Fruit fly (Drosophila melanogaster) whole organism, embryonic: ENCODE measurements around the gene CG17598.
A peak's percentile ranks its signal among the peaks of the same experiment; 100 is the strongest.

Experiments
- Ada2b ChIP-seq: fragments of 200-800 bp; sonication (Bioruptor generic); IDR thresholded peaks from 2 replicates; pipeline ENCODE4 v1.3.6; 2022; ENCODE audit warnings: missing biosample characterization, missing genetic modification characterization
- BtbVII ChIP-seq: fragments of 200-800 bp; sonication (Bioruptor generic); optimal IDR thresholded peaks from 3 replicates; lab custom pipeline; 2017; ENCODE audit warnings: missing biosample characterization, mild to moderate bottlenecking, missing genetic modification characterization
- CG10267 ChIP-seq: fragments of 200-800 bp; sonication (Bioruptor generic); optimal IDR thresholded peaks from 2 replicates; lab custom pipeline; 2018; ENCODE audit warnings: missing biosample characterization, mild to moderate bottlenecking, missing genetic modification characterization, moderate library complexity
- CG12744 ChIP-seq: fragments of 200-800 bp; sonication (Bioruptor generic); optimal IDR thresholded peaks from 2 replicates; lab custom pipeline; 2016; ENCODE audit warnings: missing biosample characterization, missing genetic modification characterization
- CG15601 ChIP-seq: fragments of 200-800 bp; sonication (Bioruptor generic); optimal IDR thresholded peaks from 3 replicates; lab custom pipeline; 2019; ENCODE audit warnings: missing biosample characterization, mild to moderate bottlenecking, missing genetic modification characterization, moderate library complexity
- CG17912 ChIP-seq: fragments of 200-800 bp; sonication (Bioruptor generic); optimal IDR thresholded peaks from 2 replicates; lab custom pipeline; 2018; ENCODE audit warnings: missing biosample characterization, mild to moderate bottlenecking, missing genetic modification characterization
- CG2199 ChIP-seq: fragments of 200-800 bp; sonication (Bioruptor generic); IDR thresholded peaks from 3 replicates; pipeline ENCODE4 v1.3.6; 2022; ENCODE audit warnings: missing biosample characterization, missing genetic modification characterization
- CG30431 ChIP-seq: fragments of 200-800 bp; sonication (Bioruptor generic); optimal IDR thresholded peaks from 2 replicates; lab custom pipeline; 2017; ENCODE audit warnings: missing biosample characterization, missing genetic modification characterization
- CG4282 ChIP-seq: fragments of 200-800 bp; sonication (Bioruptor generic); optimal IDR thresholded peaks from 2 replicates; lab custom pipeline; 2016; ENCODE audit warnings: missing biosample characterization, missing genetic modification characterization
- CG43689 ChIP-seq: fragments of 200-800 bp; sonication (Bioruptor generic); IDR thresholded peaks from 2 replicates; pipeline ENCODE4 v1.3.6; 2022; ENCODE audit warnings: missing biosample characterization, missing genetic modification characterization
- CG5953 ChIP-seq: fragments of 200-800 bp; sonication (Bioruptor generic); IDR thresholded peaks from 2 replicates; pipeline ENCODE4 v1.3.6; 2022; ENCODE audit warnings: missing biosample characterization, missing genetic modification characterization
- CTCF ChIP-seq: fragments of 200-800 bp; sonication (Bioruptor generic); optimal IDR thresholded peaks from 2 replicates; lab custom pipeline; 2017; ENCODE audit warnings: missing biosample characterization, mild to moderate bottlenecking, missing genetic modification characterization, moderate library complexity
- CrebB ChIP-seq: fragments of 200-800 bp; sonication (Bioruptor generic); optimal IDR thresholded peaks from 3 replicates; lab custom pipeline; 2018; ENCODE audit warnings: missing biosample characterization, mild to moderate bottlenecking, missing genetic modification characterization
- Dip2 ChIP-seq: fragments of 200-800 bp; sonication (Bioruptor generic); IDR thresholded peaks from 2 replicates; pipeline ENCODE4 v1.3.6; 2022; ENCODE audit warnings: missing biosample characterization, missing genetic modification characterization
- Dll ChIP-seq: fragments of 200-800 bp; sonication (Bioruptor generic); IDR thresholded peaks from 4 replicates; pipeline ENCODE4 v1.3.6; 2022; ENCODE audit warnings: missing biosample characterization, missing genetic modification characterization; ENCODE audit not compliant: partially characterized antibody
- E2f1 ChIP-seq: fragments of 200-800 bp; sonication (Bioruptor generic); IDR thresholded peaks from 2 replicates; pipeline ENCODE4 v1.3.6; 2022; ENCODE audit warnings: missing biosample characterization, missing genetic modification characterization
- ERR ChIP-seq: fragments of 200-800 bp; sonication (Bioruptor generic); optimal IDR thresholded peaks from 2 replicates; lab custom pipeline; 2016; ENCODE audit warnings: missing biosample characterization, missing genetic modification characterization
- Ets65A ChIP-seq: fragments of 200-800 bp; sonication (Bioruptor generic); peaks from one replicate; lab custom pipeline; 2016; ENCODE audit warnings: missing biosample characterization, missing genetic modification characterization
- GATAe ChIP-seq: fragments of 200-800 bp; sonication (Bioruptor generic); conservative IDR thresholded peaks from 2 replicates; pipeline ENCODE4 v1.3.6; 2022; ENCODE audit warnings: missing biosample characterization, missing genetic modification characterization
- Hr39 ChIP-seq: fragments of >200 bp; optimal IDR thresholded peaks from 2 replicates; lab custom pipeline; 2017
- Med ChIP-seq: fragments of 200-800 bp; sonication (Bioruptor generic); peaks from one replicate; lab custom pipeline; 2016; ENCODE audit warnings: missing biosample characterization, missing genetic modification characterization, mild to moderate bottlenecking, inconsistent platforms, moderate library complexity
- Sin3A ChIP-seq: fragments of >200 bp; optimal IDR thresholded peaks from 2 replicates; lab custom pipeline; 2018
- Sry-δ ChIP-seq: fragments of 200-800 bp; sonication (Bioruptor generic); optimal IDR thresholded peaks from 2 replicates; lab custom pipeline; 2016; ENCODE audit warnings: missing biosample characterization, missing genetic modification characterization
- bab2 ChIP-seq: fragments of 200-800 bp; sonication (Bioruptor generic); optimal IDR thresholded peaks from 2 replicates; lab custom pipeline; 2016; ENCODE audit warnings: missing biosample characterization, missing genetic modification characterization
- caup ChIP-seq: fragments of 200-800 bp; sonication (Bioruptor generic); optimal IDR thresholded peaks from 3 replicates; lab custom pipeline; 2017; ENCODE audit warnings: missing biosample characterization, mild to moderate bottlenecking, missing genetic modification characterization, moderate library complexity; ENCODE audit not compliant: severe bottlenecking
- chm ChIP-seq: fragments of 200-800 bp; sonication (Bioruptor generic); IDR thresholded peaks from 2 replicates; pipeline ENCODE4 v1.3.6; 2022; ENCODE audit warnings: missing biosample characterization, missing genetic modification characterization
- ems ChIP-seq: fragments of 200-800 bp; sonication (Bioruptor generic); optimal IDR thresholded peaks from 3 replicates; lab custom pipeline; 2016; ENCODE audit warnings: missing biosample characterization, missing genetic modification characterization
- fu2 ChIP-seq: fragments of 200-800 bp; sonication (Bioruptor generic); optimal IDR thresholded peaks from 2 replicates; lab custom pipeline; 2016; ENCODE audit warnings: missing biosample characterization, missing genetic modification characterization
- gfzf ChIP-seq: fragments of 200-800 bp; sonication (Bioruptor generic); optimal IDR thresholded peaks from 2 replicates; lab custom pipeline; 2016; ENCODE audit warnings: missing biosample characterization, mild to moderate bottlenecking, missing genetic modification characterization, moderate library complexity
- grn ChIP-seq: fragments of 200-800 bp; sonication (Bioruptor generic); optimal IDR thresholded peaks from 3 replicates; lab custom pipeline; 2017; ENCODE audit warnings: missing biosample characterization, missing genetic modification characterization
- hth ChIP-seq: fragments of >200 bp; optimal IDR thresholded peaks from 2 replicates; lab custom pipeline; 2017; ENCODE audit warnings: inconsistent platforms
- kah ChIP-seq: fragments of 200-800 bp; sonication (Bioruptor generic); optimal IDR thresholded peaks from 2 replicates; lab custom pipeline; 2018; ENCODE audit warnings: missing biosample characterization, mild to moderate bottlenecking, missing genetic modification characterization
- knrl ChIP-seq: fragments of 200-800 bp; sonication (Bioruptor generic); IDR thresholded peaks from 3 replicates; pipeline ENCODE4 v1.3.6; 2022; ENCODE audit warnings: missing biosample characterization, missing genetic modification characterization; ENCODE audit not compliant: partially characterized antibody
- onecut ChIP-seq: fragments of 200-800 bp; sonication (Bioruptor generic); IDR thresholded peaks from 2 replicates; pipeline ENCODE4 v1.3.6; 2022; ENCODE audit warnings: missing biosample characterization, missing genetic modification characterization
- prd ChIP-seq, 3 experiments: fragments of >200 bp in 2 of 3; fragments of 200-800 bp in 1 of 3; sonication (Bioruptor generic) in 1 of 3; optimal IDR thresholded peaks in 2 of 3; IDR thresholded peaks in 1 of 3; 2 replicates in 2 of 3; 3 replicates in 1 of 3; pipeline versions ENCODE4 v1.3.6 to Lab custom; 2017 to 2022; ENCODE audit warnings: missing biosample characterization in 1 of 3, missing genetic modification characterization in 1 of 3
- stwl ChIP-seq: fragments of 200-800 bp; sonication (Bioruptor generic); optimal IDR thresholded peaks from 3 replicates; lab custom pipeline; 2018; ENCODE audit warnings: missing biosample characterization, mild to moderate bottlenecking, missing genetic modification characterization, moderate library complexity
- vfl ChIP-seq: fragments of 200-800 bp; sonication (Bioruptor generic); optimal IDR thresholded peaks from 2 replicates; lab custom pipeline; 2016; ENCODE audit warnings: missing biosample characterization, missing genetic modification characterization

Gene CG17598

dm6 chrX:22540065-22540504, at the start of gene CG17598 (continued):
- TF ChIP-seq CG43689: no peak
- TF ChIP-seq Med (GFP tag; lab: Kevin White, UChicago): peak; percentile 60
- TF ChIP-seq onecut (GFP tag; lab: Robert Waterston, UW): peak; percentile 92
- peak; percentile 16 for TF ChIP-seq Sry-δ
- TF ChIP-seq fu2 (GFP tag; lab: Kevin White, UChicago): no peak
- no peak for TF ChIP-seq E2f1 (GFP tag; lab: Robert Waterston, UW)

dm6 chrX:22582909-22583308, 42.7 kb upstream of the CG17598 start:
- TF ChIP-seq CTCF (GFP tag; lab: Kevin White, UChicago) (peak; percentile 84), onecut (GFP tag; lab: Robert Waterston, UW) (peak; percentile 29; the same call in 1 of the 2 replicates), stwl (tag; lab: Kevin White, UChicago) (peak; percentile 69), knrl (GFP tag; lab: Robert Waterston, UW) (0 out of 3 replicates have a peak, but pooled peaks have one; percentile 14), Dip2 (GFP tag; lab: Robert Waterston, UW) (peak; percentile 76), chm (no peak), CG17912 (GFP tag; lab: Kevin White, UChicago) (no peak), gfzf (GFP tag; lab: Kevin White, UChicago) (peak; percentile 1)

dm6 chrX:22575082-22575481, 34.9 kb upstream of the CG17598 start:
- TF ChIP-seq stwl (tag; lab: Kevin White, UChicago) (peak; percentile 91), Dll (no peak)
- TF ChIP-seq, all 482 proteins: peak for 1

- TF ChIP-seq grn (GFP tag; lab: Kevin White, UChicago) (no peak), hth (lab: Kevin White, UChicago) (no peak), Hr39 (no peak), CG30431 (GFP tag; lab: Kevin White, UChicago) (no peak), CG2199 (GFP tag; lab: Robert Waterston, UW) (peak; percentile 95), ems (no peak), CG15601 (tag; lab: Kevin White, UChicago) (no peak), CrebB (tag; lab: Kevin White, UChicago) (no peak), Ets65A (GFP tag; lab: Kevin White, UChicago) (peak; percentile 26), prd (optimal IDR thresholded peaks at IDR 0.05; lab: Kevin White, UChicago) (no peak), prd (GFP tag; IDR thresholded peaks at IDR 0.05; lab: Robert Waterston, UW) (no peak), CG12744 (GFP tag; lab: Kevin White, UChicago) (no peak)
Measured at dm6 chrX:22574362-22574761, 34.2 kb upstream of the CG17598 start.

- peak; percentile 97 for TF ChIP-seq CG2199 (GFP tag; lab: Robert Waterston, UW)
Measured at dm6 chrX:22570024-22570423, 29.8 kb upstream of the CG17598 start.

- TF ChIP-seq caup (GFP tag; lab: Kevin White, UChicago): no peak
- TF ChIP-seq Hr39: no peak
- TF ChIP-seq kah (GFP tag; lab: Kevin White, UChicago): no peak
- no peak for TF ChIP-seq Ada2b
- TF ChIP-seq CG10267 (tag; lab: Kevin White, UChicago): no peak
- TF ChIP-seq CG5953: no peak
- no peak for TF ChIP-seq GATAe (GFP tag; lab: Robert Waterston, UW)
- no peak for TF ChIP-seq CG4282
- no peak for TF ChIP-seq vfl (GFP tag; lab: Kevin White, UChicago)
- no peak for TF ChIP-seq Sin3A (lab: Kevin White, UChicago)
- no peak for TF ChIP-seq ERR (GFP tag; lab: Kevin White, UChicago)
- TF ChIP-seq BtbVII (GFP tag; lab: Kevin White, UChicago): no peak
- TF ChIP-seq bab2 (GFP tag; lab: Kevin White, UChicago): no peak
Measured at dm6 chrX:22546797-22547196, 6.6 kb upstream of the CG17598 start, which contains the start of gene CG17601. Gene CG17601 (plus strand): TSS chrX:22547097.
